Worm (Caenorhabditis elegans) whole organism, L2 larva: ENCODE results near the gene ZK896.4.

Source experiments
- nhr-11 ChIP-seq: fragments of 150-350 bp; optimal IDR thresholded peaks from 2 replicates; lab custom pipeline; 2014; ENCODE audit warnings: missing biosample characterization, missing genetic modification characterization
- snpc-4 ChIP-seq: fragments of 150-350 bp; optimal IDR thresholded peaks from 2 replicates; lab custom pipeline; 2014; ENCODE audit warnings: missing biosample characterization, missing genetic modification characterization

DNA sequence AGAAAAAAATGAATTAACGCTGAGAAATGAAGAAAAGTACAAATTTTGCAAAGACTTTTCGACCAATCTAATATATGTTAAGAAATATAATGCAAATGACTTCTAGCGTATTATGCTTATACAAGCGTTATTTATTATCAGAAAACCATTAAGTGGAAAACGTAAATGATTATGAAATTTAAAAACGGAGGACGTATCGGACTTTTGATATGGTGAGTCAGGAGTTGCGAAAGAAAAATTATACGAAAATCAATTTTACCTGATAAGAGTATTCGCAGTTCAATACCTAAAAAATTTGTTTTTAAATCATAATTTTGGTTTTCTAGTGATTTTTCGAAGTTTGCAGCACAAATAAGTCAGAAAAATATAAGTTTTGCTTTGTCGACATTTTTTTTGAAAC is 6.5 kb downstream of the ZK896.4 start:
- TF ChIP-seq nhr-11 (tag; lab: Kevin White, UChicago) (no peak), snpc-4 (no peak)
